Worm (Caenorhabditis elegans): Measurements from ENCODE around the gene twk-26.
A peak's percentile ranks its signal among the peaks of the same experiment; 100 is the strongest.

Gene twk-26

ce11 chrX:3054802-3055201, at the start of gene twk-26:
Gene twk-26, minus strand, starts transcription at chrX:3054824.
- TF ChIP-seq him-1 (tag; optimal IDR thresholded peaks at IDR 0.05), result no peak
- TF ChIP-seq dao-5 (tag; optimal IDR thresholded peaks at IDR 0.05), result no peak
- no peak for TF ChIP-seq W03F9.2 (tag; optimal IDR thresholded peaks at IDR 0.05)

ce11 chrX:3102817-3103216, 48.2 kb upstream of the twk-26 start:
- no peak for TF ChIP-seq W03F9.2 (tag; optimal IDR thresholded peaks at IDR 0.05)
- TF ChIP-seq him-1 (tag; optimal IDR thresholded peaks at IDR 0.05), result no peak
- no peak for TF ChIP-seq dao-5 (tag; optimal IDR thresholded peaks at IDR 0.05)

ce11 chrX:3102165-3102564, 47.5 kb upstream of the twk-26 start, which contains the start of gene ztf-13:
Gene ztf-13, minus strand, starts transcription at chrX:3102175.
- TF ChIP-seq dao-5 (tag; optimal IDR thresholded peaks at IDR 0.05) (no peak), W03F9.2 (tag; optimal IDR thresholded peaks at IDR 0.05) (no peak), him-1 (tag; optimal IDR thresholded peaks at IDR 0.05) (no peak)

- no peak for TF ChIP-seq W03F9.2 (tag; optimal IDR thresholded peaks at IDR 0.05)
- TF ChIP-seq dao-5 (tag; optimal IDR thresholded peaks at IDR 0.05), result no peak
- TF ChIP-seq him-1 (tag; optimal IDR thresholded peaks at IDR 0.05), result no peak
Measured at ce11 chrX:3101562-3101961, 46.9 kb upstream of the twk-26 start.

- TF ChIP-seq W03F9.2 (tag; optimal IDR thresholded peaks at IDR 0.05) (peak; percentile 93), him-1 (tag; optimal IDR thresholded peaks at IDR 0.05) (peak; percentile 80), dao-5 (tag; optimal IDR thresholded peaks at IDR 0.05) (no peak)
Measured at ce11 chrX:3099832-3100231, 45.2 kb upstream of the twk-26 start, which contains the start of gene sec-3. Gene sec-3, minus strand, starts transcription at chrX:3099852.

ce11 chrX:3094304-3094703, 39.7 kb upstream of the twk-26 start, which contains the start of gene wrt-2:
Gene wrt-2, minus strand, starts transcription at chrX:3094349.
- TF ChIP-seq dao-5 (tag; optimal IDR thresholded peaks at IDR 0.05) (no peak), W03F9.2 (tag; optimal IDR thresholded peaks at IDR 0.05) (no peak), him-1 (tag; optimal IDR thresholded peaks at IDR 0.05) (no peak)

- TF ChIP-seq dao-5 (tag; optimal IDR thresholded peaks at IDR 0.05), result no peak
- TF ChIP-seq W03F9.2 (tag; optimal IDR thresholded peaks at IDR 0.05), result no peak
- no peak for TF ChIP-seq him-1 (tag; optimal IDR thresholded peaks at IDR 0.05)
Measured at ce11 chrX:3092460-3092859, 37.8 kb upstream of the twk-26 start.

ce11 chrX:3091119-3091746, 36.6 kb upstream of the twk-26 start:
- TF ChIP-seq him-1 (tag; optimal IDR thresholded peaks at IDR 0.05) (no peak), dao-5 (tag; optimal IDR thresholded peaks at IDR 0.05) (no peak), W03F9.2 (tag; optimal IDR thresholded peaks at IDR 0.05) (no peak)

- TF ChIP-seq him-1 (tag; optimal IDR thresholded peaks at IDR 0.05), result no peak
- peak; percentile 26 for TF ChIP-seq W03F9.2 (tag; optimal IDR thresholded peaks at IDR 0.05)
Measured at ce11 chrX:3089894-3090414, 35.3 kb upstream of the twk-26 start.

- no peak for TF ChIP-seq him-1 (tag; optimal IDR thresholded peaks at IDR 0.05)
- TF ChIP-seq W03F9.2 (tag; optimal IDR thresholded peaks at IDR 0.05), result no peak
- no peak for TF ChIP-seq dao-5 (tag; optimal IDR thresholded peaks at IDR 0.05)
Measured at ce11 chrX:3089423-3089822, 34.8 kb upstream of the twk-26 start, which contains the start of gene pccb-1. Gene pccb-1, plus strand, starts transcription at chrX:3089549.

ce11 chrX:3087647-3088046, 33.0 kb upstream of the twk-26 start:
- TF ChIP-seq him-1 (tag; optimal IDR thresholded peaks at IDR 0.05), result no peak
- no peak for TF ChIP-seq dao-5 (tag; optimal IDR thresholded peaks at IDR 0.05)
- no peak for TF ChIP-seq W03F9.2 (tag; optimal IDR thresholded peaks at IDR 0.05)

- no peak for TF ChIP-seq W03F9.2 (tag; optimal IDR thresholded peaks at IDR 0.05)
- TF ChIP-seq him-1 (tag; optimal IDR thresholded peaks at IDR 0.05), result no peak
- TF ChIP-seq dao-5 (tag; optimal IDR thresholded peaks at IDR 0.05), result no peak
Measured at ce11 chrX:3087245-3087644, 32.6 kb upstream of the twk-26 start, which contains the start of gene F52E4.5. Gene F52E4.5, minus strand, starts transcription at chrX:3087345.

ce11 chrX:3080825-3081224, 26.2 kb upstream of the twk-26 start, which contains the start of gene twk-16:
Gene twk-16, plus strand, starts transcription at chrX:3081125.
- TF ChIP-seq W03F9.2 (tag; optimal IDR thresholded peaks at IDR 0.05), result no peak
- TF ChIP-seq dao-5 (tag; optimal IDR thresholded peaks at IDR 0.05), result no peak
- no peak for TF ChIP-seq him-1 (tag; optimal IDR thresholded peaks at IDR 0.05)

- TF ChIP-seq W03F9.2 (tag; optimal IDR thresholded peaks at IDR 0.05) (no peak), dao-5 (tag; optimal IDR thresholded peaks at IDR 0.05) (no peak), him-1 (tag; optimal IDR thresholded peaks at IDR 0.05) (no peak)
Measured at ce11 chrX:3070322-3070721, 15.7 kb upstream of the twk-26 start, which contains the start of gene ceh-31. Gene ceh-31, minus strand, starts transcription at chrX:3070422.
